Worm (Caenorhabditis elegans) whole organism, L3 larva: ENCODE measurements around the gene fbxc-28.

Experiments used
- lin-15B ChIP-seq: fragments of 150-350 bp; optimal IDR thresholded peaks from 2 replicates; lab custom pipeline; 2014; ENCODE audit warnings: missing biosample characterization, missing genetic modification characterization
- pha-4 ChIP-seq: fragments of 150-350 bp; optimal IDR thresholded peaks from 2 replicates; lab custom pipeline; 2014; ENCODE audit warnings: missing biosample characterization, missing genetic modification reagents, missing genetic modification characterization
- tbx-2 ChIP-seq: sonication (generic microtip); optimal IDR thresholded peaks from 2 replicates; lab custom pipeline; 2016; ENCODE audit warnings: mild to moderate bottlenecking, missing genetic modification characterization, missing compliant biosample characterization

DNA sequence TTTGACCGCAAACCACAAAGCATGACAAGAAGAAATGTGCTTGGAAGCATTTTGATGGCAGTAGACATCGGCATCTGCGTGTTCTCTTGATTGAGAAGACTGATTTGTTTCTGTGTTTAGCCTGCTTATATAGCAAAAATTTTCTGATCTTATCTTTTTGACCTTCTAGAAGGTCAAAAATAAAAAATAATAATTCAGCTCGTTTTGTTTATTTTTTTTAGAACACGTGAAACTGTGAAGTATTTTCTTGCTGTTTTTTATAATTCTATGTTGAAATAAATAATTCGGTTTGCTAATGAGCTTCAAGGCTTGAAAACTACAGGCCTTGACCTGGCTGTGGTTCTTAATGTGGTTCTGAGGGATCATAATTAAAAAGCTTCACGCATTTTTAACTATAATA lies 3.7 kb downstream of the fbxc-28 start, which contains the start of gene R07C3.13:
- TF ChIP-seq tbx-2 (tag; lab: Kevin White, UChicago) (no peak), lin-15B (no peak), pha-4 (no peak)
